Comparison of ENCODE assay signal across 6 fruit fly cellular contexts in the genomic region with DNA sequence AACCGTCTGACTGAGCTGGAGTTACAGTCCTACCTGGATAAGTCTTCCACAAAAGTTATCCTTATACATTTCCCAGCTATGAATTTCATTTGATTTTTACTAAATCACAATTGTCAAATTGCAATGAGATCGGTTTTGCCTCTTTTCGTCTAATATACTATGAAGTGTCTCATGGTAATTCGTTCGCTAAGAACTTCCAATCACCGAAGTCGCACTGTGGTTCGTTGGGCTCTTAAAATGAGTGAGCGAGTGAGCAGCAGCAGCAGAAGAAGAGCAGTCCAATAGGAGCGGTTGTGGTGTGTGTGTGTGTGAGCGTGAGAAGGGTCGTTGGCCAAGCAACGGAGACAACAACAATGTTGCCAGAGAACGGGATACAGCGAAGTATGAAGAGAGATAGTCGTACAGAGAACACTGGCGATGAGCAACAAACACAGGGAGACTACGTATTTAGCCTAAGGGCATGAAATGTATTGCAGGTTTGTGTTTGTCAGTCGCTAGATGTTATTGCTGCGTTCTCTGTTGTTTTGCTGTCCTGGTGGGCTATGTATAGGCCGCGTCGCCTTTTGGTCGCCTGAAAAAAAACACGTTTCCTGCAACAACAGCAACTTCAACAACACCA.
TF ChIP-seq lines count a peak whose summit lies in the region.

No protein-coding gene starts in this region.

- peak; percentile 26 for TF ChIP-seq CTCF in whole organism, embryonic (GFP tag; optimal IDR thresholded peaks at IDR 0.05; lab: Kevin White, UChicago)

TF ChIP-seq in whole organism, 6 proteins besides CTCF, POLR2A, EP300 and RAD21:
- peak; percentile 36 to 95 for TF ChIP-seq EcR (GFP tag; optimal IDR thresholded peaks at IDR 0.05; lab: Kevin White, UChicago)
- no peak for TF ChIP-seq psq (optimal IDR thresholded peaks at IDR 0.05; lab: Kevin White, UChicago)
- TF ChIP-seq usp (GFP tag; optimal IDR thresholded peaks at IDR 0.05; lab: Kevin White, UChicago): no peak
TF ChIP-seq in whole organism: peak in this region for 1.

TF ChIP-seq in whole organism, adult, 20 proteins besides CTCF, POLR2A, EP300 and RAD21 (continues in another document):
- TF ChIP-seq CG12768 (GFP tag; optimal IDR thresholded peaks at IDR 0.05; lab: Kevin White, UChicago): peak; percentile 33
- TF ChIP-seq CG1620 (GFP tag; optimal IDR thresholded peaks at IDR 0.05; lab: Kevin White, UChicago): peak; percentile 5
- TF ChIP-seq cnc (optimal IDR thresholded peaks at IDR 0.05; lab: Kevin White, UChicago): no peak
- peak; percentile 5 for TF ChIP-seq pad (GFP tag; optimal IDR thresholded peaks at IDR 0.05; lab: Kevin White, UChicago)
- TF ChIP-seq CG7101 (tag; optimal IDR thresholded peaks at IDR 0.05; lab: Kevin White, UChicago): peak; percentile 63
- TF ChIP-seq toe (GFP tag; optimal IDR thresholded peaks at IDR 0.05; lab: Kevin White, UChicago): peak; percentile 42
- no peak for TF ChIP-seq CG5204 (GFP tag; optimal IDR thresholded peaks at IDR 0.05; lab: Kevin White, UChicago)
- peak; percentile 78 for TF ChIP-seq Hr96 (GFP tag; optimal IDR thresholded peaks at IDR 0.05; lab: Kevin White, UChicago)
- TF ChIP-seq CG7045 (GFP tag; optimal IDR thresholded peaks at IDR 0.05; lab: Kevin White, UChicago): peak; percentile 39
- TF ChIP-seq ovo (GFP tag; optimal IDR thresholded peaks at IDR 0.05; lab: Kevin White, UChicago): no peak
- TF ChIP-seq cic (GFP tag; optimal IDR thresholded peaks at IDR 0.05; lab: Kevin White, UChicago): no peak
- TF ChIP-seq CG33017 (tag; optimal IDR thresholded peaks at IDR 0.05; lab: Kevin White, UChicago): peak; percentile 52
- peak; percentile 36 for TF ChIP-seq CG14711 (tag; optimal IDR thresholded peaks at IDR 0.05; lab: Kevin White, UChicago)
- TF ChIP-seq Mnt (GFP tag; optimal IDR thresholded peaks at IDR 0.05; lab: Kevin White, UChicago): no peak
- peak; percentile 59 for TF ChIP-seq bab1 (GFP tag; optimal IDR thresholded peaks at IDR 0.05; lab: Kevin White, UChicago)
- TF ChIP-seq CG11617 (GFP tag; optimal IDR thresholded peaks at IDR 0.05; lab: Kevin White, UChicago): peak; percentile 11

TF ChIP-seq in whole organism, embryonic, 481 proteins besides CTCF, POLR2A, EP300 and RAD21 (continues in another document):
- TF ChIP-seq Dad (GFP tag; optimal IDR thresholded peaks at IDR 0.05; lab: Kevin White, UChicago) (peak; percentile 85), scrt (GFP tag; optimal IDR thresholded peaks at IDR 0.05; lab: Kevin White, UChicago) (peak; percentile 86), chm (GFP tag; IDR thresholded peaks at IDR 0.05; lab: Robert Waterston, UW) (peak; percentile 93), BtbVII (GFP tag; optimal IDR thresholded peaks at IDR 0.05; lab: Kevin White, UChicago) (peak; percentile 86), ERR (GFP tag; optimal IDR thresholded peaks at IDR 0.05; lab: Kevin White, UChicago) (peak; percentile 91), pb (GFP tag; optimal IDR thresholded peaks at IDR 0.05; lab: Kevin White, UChicago) (peak; percentile 86), Asciz (GFP tag; optimal IDR thresholded peaks at IDR 0.05; lab: Kevin White, UChicago) (peak; percentile 60), sima (GFP tag; optimal IDR thresholded peaks at IDR 0.05; lab: Kevin White, UChicago) (peak; percentile 45), CG18599 (GFP tag; optimal IDR thresholded peaks at IDR 0.05; lab: Kevin White, UChicago) (peak; percentile 97), da (GFP tag; optimal IDR thresholded peaks at IDR 0.05; lab: Kevin White, UChicago) (peak; percentile 78), CG4854 (GFP tag; optimal IDR thresholded peaks at IDR 0.05; lab: Kevin White, UChicago) (peak; percentile 83), danr (GFP tag; IDR thresholded peaks at IDR 0.05; lab: Robert Waterston, UW) (peak; percentile 80), run (tag; optimal IDR thresholded peaks at IDR 0.05; lab: Kevin White, UChicago) (peak; percentile 79), pan (optimal IDR thresholded peaks at IDR 0.05; lab: Kevin White, UChicago) (no peak), pan (GFP tag; optimal IDR thresholded peaks at IDR 0.05 in 1 of 2, IDR thresholded peaks at IDR 0.05 in 1 of 2) (peak in 1 of 2 experiments; percentile 95), maf-S (GFP tag; optimal IDR thresholded peaks at IDR 0.05; lab: Kevin White, UChicago) (peak; percentile 86)

TF ChIP-seq in whole organism, prepupa, 60 proteins besides CTCF, POLR2A, EP300 and RAD21 (continues in another document):
- TF ChIP-seq Gug (GFP tag; IDR thresholded peaks at IDR 0.05; lab: Robert Waterston, UW) (peak; percentile 89), Ets21C (GFP tag; optimal IDR thresholded peaks at IDR 0.05; lab: Kevin White, UChicago) (peak; percentile 97), ss (GFP tag; optimal IDR thresholded peaks at IDR 0.05; lab: Kevin White, UChicago) (peak; percentile 92 to 95), svp (GFP tag; lab: Kevin White, UChicago) (peak; percentile 99), CG6854 (GFP tag; optimal IDR thresholded peaks at IDR 0.05; lab: Kevin White, UChicago) (peak; percentile 97), Eip93F (GFP tag; optimal IDR thresholded peaks at IDR 0.05; lab: Kevin White, UChicago) (peak; percentile 91), achi (GFP tag; optimal IDR thresholded peaks at IDR 0.05; lab: Kevin White, UChicago) (peak; percentile 97), CG34406 (GFP tag; optimal IDR thresholded peaks at IDR 0.05; lab: Kevin White, UChicago) (peak; percentile 97), OdsH (GFP tag; optimal IDR thresholded peaks at IDR 0.05; lab: Kevin White, UChicago) (peak; percentile 98), dsx (GFP tag; optimal IDR thresholded peaks at IDR 0.05; lab: Kevin White, UChicago; ENCODE audit: poor library complexity, severe bottlenecking) (peak; percentile 100), Sox14 (GFP tag; optimal IDR thresholded peaks at IDR 0.05; lab: Kevin White, UChicago) (peak; percentile 99), CG16779 (tag; optimal IDR thresholded peaks at IDR 0.05; lab: Kevin White, UChicago) (peak; percentile 94), CG8119 (GFP tag; IDR thresholded peaks at IDR 0.05; lab: Robert Waterston, UW) (peak; percentile 95), CG6276 (GFP tag; optimal IDR thresholded peaks at IDR 0.05; lab: Kevin White, UChicago) (peak; percentile 88), CG31627 (GFP tag; optimal IDR thresholded peaks at IDR 0.05; lab: Kevin White, UChicago) (peak; percentile 98), Eip75B (GFP tag; optimal IDR thresholded peaks at IDR 0.05; lab: Kevin White, UChicago) (peak; percentile 99), eg (GFP tag; IDR thresholded peaks at IDR 0.05; lab: Robert Waterston, UW) (peak; percentile 92)

TF ChIP-seq in whole organism, pupa, 21 proteins besides CTCF, POLR2A, EP300 and RAD21 (continues in another document):
- TF ChIP-seq Pif1A (GFP tag; optimal IDR thresholded peaks at IDR 0.05; lab: Kevin White, UChicago) (peak; percentile 98), fd96Ca (GFP tag; IDR thresholded peaks at IDR 0.05; lab: Robert Waterston, UW) (peak; percentile 94), CG8159 (tag; optimal IDR thresholded peaks at IDR 0.05; lab: Kevin White, UChicago) (peak; percentile 96), EcR (GFP tag; optimal IDR thresholded peaks at IDR 0.05; lab: Kevin White, UChicago) (peak; percentile 98), CG12605 (GFP tag; IDR thresholded peaks at IDR 0.05; lab: Robert Waterston, UW) (peak; percentile 69), Snoo (tag; optimal IDR thresholded peaks at IDR 0.05; lab: Kevin White, UChicago) (peak; percentile 97), CG8301 (tag; optimal IDR thresholded peaks at IDR 0.05; lab: Kevin White, UChicago) (peak; percentile 95), CG14655 (GFP tag; optimal IDR thresholded peaks at IDR 0.05; lab: Kevin White, UChicago) (peak; percentile 96), CG17806 (tag; optimal IDR thresholded peaks at IDR 0.05; lab: Kevin White, UChicago) (peak; percentile 97), D1 (tag; optimal IDR thresholded peaks at IDR 0.05; lab: Kevin White, UChicago) (peak; percentile 68), CG9948 (tag; optimal IDR thresholded peaks at IDR 0.05; lab: Kevin White, UChicago) (peak; percentile 96), CG10348 (GFP tag; IDR thresholded peaks at IDR 0.05; lab: Robert Waterston, UW) (peak; percentile 60), gl (tag; optimal IDR thresholded peaks at IDR 0.05; lab: Kevin White, UChicago) (peak; percentile 95), CG32121 (GFP tag; IDR thresholded peaks at IDR 0.05; lab: Robert Waterston, UW) (peak; percentile 84), CG4496 (GFP tag; IDR thresholded peaks at IDR 0.05; lab: Robert Waterston, UW) (peak; percentile 95), CG13204 (GFP tag; optimal IDR thresholded peaks at IDR 0.05; lab: Kevin White, UChicago) (peak; percentile 86), Ets98B (GFP tag; IDR thresholded peaks at IDR 0.05; lab: Robert Waterston, UW) (peak; percentile 89), CG34367 (tag; optimal IDR thresholded peaks at IDR 0.05; lab: Kevin White, UChicago) (peak; percentile 97)

TF ChIP-seq in whole organism, wandering third instar larva, 38 proteins besides CTCF, POLR2A, EP300 and RAD21 (continues in another document):
- TF ChIP-seq GATAd (GFP tag; optimal IDR thresholded peaks at IDR 0.05; lab: Kevin White, UChicago): peak; percentile 66
- peak; percentile 73 for TF ChIP-seq sv (GFP tag; optimal IDR thresholded peaks at IDR 0.05; lab: Kevin White, UChicago)
- TF ChIP-seq HLH106 (tag; optimal IDR thresholded peaks at IDR 0.05; lab: Kevin White, UChicago): peak; percentile 98
- TF ChIP-seq jim (GFP tag; optimal IDR thresholded peaks at IDR 0.05; lab: Kevin White, UChicago): no peak
- peak; percentile 95 for TF ChIP-seq Jra (GFP tag; optimal IDR thresholded peaks at IDR 0.05; lab: Kevin White, UChicago)
- peak; percentile 99 for TF ChIP-seq br (GFP tag; optimal IDR thresholded peaks at IDR 0.05; lab: Kevin White, UChicago)
- TF ChIP-seq Hr78 (GFP tag; optimal IDR thresholded peaks at IDR 0.05; lab: Kevin White, UChicago): no peak
- no peak for TF ChIP-seq pan (optimal IDR thresholded peaks at IDR 0.05; lab: Kevin White, UChicago)
- TF ChIP-seq Mio (GFP tag; optimal IDR thresholded peaks at IDR 0.05; lab: Kevin White, UChicago): peak; percentile 89
- TF ChIP-seq psq (GFP tag; optimal IDR thresholded peaks at IDR 0.05; lab: Kevin White, UChicago): peak; percentile 99
- TF ChIP-seq ey (GFP tag; optimal IDR thresholded peaks at IDR 0.05; lab: Kevin White, UChicago): peak; percentile 99
- peak; percentile 45 for TF ChIP-seq Dif (GFP tag; optimal IDR thresholded peaks at IDR 0.05; lab: Kevin White, UChicago; ENCODE audit: partially characterized antibody)
- peak; percentile 99 for TF ChIP-seq rgr (GFP tag; optimal IDR thresholded peaks at IDR 0.05; lab: Kevin White, UChicago)
- TF ChIP-seq OdsH (GFP tag; optimal IDR thresholded peaks at IDR 0.05; lab: Kevin White, UChicago): peak; percentile 99
- peak; percentile 65 for TF ChIP-seq Dfd (GFP tag; optimal IDR thresholded peaks at IDR 0.05; lab: Kevin White, UChicago)
- no peak for TF ChIP-seq usp (GFP tag; optimal IDR thresholded peaks at IDR 0.05; lab: Kevin White, UChicago)
- TF ChIP-seq woc (GFP tag; optimal IDR thresholded peaks at IDR 0.05; lab: Kevin White, UChicago): peak; percentile 99
- peak; percentile 95 for TF ChIP-seq dmrt93B (GFP tag; optimal IDR thresholded peaks at IDR 0.05; lab: Kevin White, UChicago)
- peak; percentile 95 for TF ChIP-seq CrebA (GFP tag; optimal IDR thresholded peaks at IDR 0.05; lab: Kevin White, UChicago; ENCODE audit: borderline replicate concordance)
- TF ChIP-seq tai (GFP tag; optimal IDR thresholded peaks at IDR 0.05; lab: Kevin White, UChicago): peak; percentile 97
